Worm (Caenorhabditis elegans) whole organism, late embryonic: Measurements from ENCODE around the gene bbs-2.

Experiments used
- C08G9.2 ChIP-seq: sonication (generic microtip); optimal IDR thresholded peaks from 2 replicates; lab custom pipeline; 2016; ENCODE audit warnings: mild to moderate bottlenecking, missing genetic modification characterization, moderate library complexity, missing compliant biosample characterization
- ama-1 ChIP-seq: fragments of 150-350 bp; optimal IDR thresholded peaks from 2 replicates; lab custom pipeline; 2014
- ceh-14 ChIP-seq: sonication (generic microtip); optimal IDR thresholded peaks from 2 replicates; lab custom pipeline; 2016; ENCODE audit warnings: missing genotype, missing genetic modification characterization, missing compliant biosample characterization
- ceh-18 ChIP-seq: sonication (generic microtip); optimal IDR thresholded peaks from 2 replicates; lab custom pipeline; 2016; ENCODE audit warnings: missing genetic modification characterization, missing compliant biosample characterization
- ceh-2 ChIP-seq: sonication (generic microtip); optimal IDR thresholded peaks from 2 replicates; lab custom pipeline; 2016; ENCODE audit warnings: missing genotype, missing genetic modification characterization, missing compliant biosample characterization
- ceh-22 ChIP-seq: sonication (generic microtip); optimal IDR thresholded peaks from 2 replicates; lab custom pipeline; 2017; ENCODE audit warnings: missing biosample characterization, missing genetic modification characterization
- ceh-24 ChIP-seq: sonication (generic microtip); optimal IDR thresholded peaks from 2 replicates; lab custom pipeline; 2016; ENCODE audit warnings: mild to moderate bottlenecking, missing genetic modification characterization, missing compliant biosample characterization
- ceh-30 ChIP-seq: fragments of 150-350 bp; optimal IDR thresholded peaks from 2 replicates; lab custom pipeline; 2014; ENCODE audit warnings: missing biosample characterization, missing genetic modification characterization
- ceh-31 ChIP-seq: sonication (generic microtip); optimal IDR thresholded peaks from 2 replicates; lab custom pipeline; 2016; ENCODE audit warnings: missing genetic modification characterization, missing compliant biosample characterization
- ceh-34 ChIP-seq: sonication (generic microtip); optimal IDR thresholded peaks from 2 replicates; lab custom pipeline; 2016; ENCODE audit warnings: mild to moderate bottlenecking, missing genetic modification characterization, missing compliant biosample characterization
- ceh-45 ChIP-seq: fragments of 200-800 bp; sonication (Bioruptor generic); IDR thresholded peaks from 2 replicates; pipeline ENCODE4 v1.3.6; 2022; ENCODE audit warnings: missing genetic modification reagents, missing genetic modification characterization, missing compliant biosample characterization
- ceh-48 ChIP-seq: sonication (generic microtip); optimal IDR thresholded peaks from 2 replicates; lab custom pipeline; 2016; ENCODE audit warnings: missing genetic modification characterization, inconsistent platforms, missing compliant biosample characterization
- che-1 ChIP-seq: sonication (generic microtip); optimal IDR thresholded peaks from 2 replicates; lab custom pipeline; 2016; ENCODE audit warnings: mild to moderate bottlenecking, missing genetic modification characterization, missing compliant biosample characterization
- dmd-4 ChIP-seq: sonication (generic microtip); optimal IDR thresholded peaks from 2 replicates; lab custom pipeline; 2016; ENCODE audit warnings: borderline replicate concordance, missing genetic modification characterization, missing compliant biosample characterization
- elt-4 ChIP-seq: sonication (generic microtip); optimal IDR thresholded peaks from 2 replicates; lab custom pipeline; 2016; ENCODE audit warnings: missing genetic modification characterization, missing compliant biosample characterization
- fax-1 ChIP-seq: sonication (generic microtip); optimal IDR thresholded peaks from 2 replicates; lab custom pipeline; 2016; ENCODE audit warnings: missing genotype, missing genetic modification characterization, missing compliant biosample characterization
- gmeb-2 ChIP-seq: sonication (generic microtip); optimal IDR thresholded peaks from 2 replicates; lab custom pipeline; 2016; ENCODE audit warnings: missing genetic modification characterization, inconsistent platforms, missing compliant biosample characterization
- hlh-30 ChIP-seq: sonication (generic microtip); optimal IDR thresholded peaks from 2 replicates; lab custom pipeline; 2017; ENCODE audit warnings: antibody characterized with exemption, missing genetic modification characterization, missing compliant biosample characterization; ENCODE audit not compliant: insufficient read depth
- hlh-8 ChIP-seq: sonication (generic microtip); optimal IDR thresholded peaks from 2 replicates; lab custom pipeline; 2016; ENCODE audit warnings: missing genotype, missing genetic modification characterization, missing compliant biosample characterization
- lim-6 ChIP-seq: sonication (generic microtip); optimal IDR thresholded peaks from 2 replicates; lab custom pipeline; 2016; ENCODE audit warnings: missing genetic modification characterization, missing compliant biosample characterization
- lin-11 ChIP-seq: fragments of 200-800 bp; sonication (Bioruptor generic); optimal IDR thresholded peaks from 2 replicates; lab custom pipeline; 2018; ENCODE audit warnings: mild to moderate bottlenecking, missing genetic modification characterization, missing compliant biosample characterization
- madf-2 ChIP-seq: sonication (generic microtip); optimal IDR thresholded peaks from 2 replicates; lab custom pipeline; 2017; ENCODE audit warnings: missing genetic modification characterization, missing compliant biosample characterization
- mec-3 ChIP-seq: sonication (generic microtip); optimal IDR thresholded peaks from 2 replicates; lab custom pipeline; 2016; ENCODE audit warnings: borderline replicate concordance, missing genetic modification characterization, missing compliant biosample characterization
- nfya-1 ChIP-seq: sonication (generic microtip); optimal IDR thresholded peaks from 2 replicates; lab custom pipeline; 2017; ENCODE audit warnings: missing genetic modification characterization, mild to moderate bottlenecking, missing compliant biosample characterization, antibody characterized with exemption, moderate library complexity
- nhr-11 ChIP-seq: fragments of 150-350 bp; optimal IDR thresholded peaks from 2 replicates; lab custom pipeline; 2014; ENCODE audit warnings: missing biosample characterization, missing genetic modification characterization
- pag-3 ChIP-seq: sonication (generic microtip); optimal IDR thresholded peaks from 2 replicates; lab custom pipeline; 2016; ENCODE audit warnings: missing compliant biosample characterization, missing genetic modification characterization, borderline replicate concordance
- pat-9 ChIP-seq: fragments of 200-800 bp; sonication (Bioruptor generic); optimal IDR thresholded peaks from 2 replicates; lab custom pipeline; 2018; ENCODE audit warnings: mild to moderate bottlenecking, missing genetic modification characterization, moderate library complexity, missing compliant biosample characterization
- pax-1 ChIP-seq: fragments of 150-350 bp; optimal IDR thresholded peaks from 2 replicates; lab custom pipeline; 2014; ENCODE audit warnings: missing biosample characterization, missing genetic modification characterization
- pha-2 ChIP-seq: sonication (generic microtip); optimal IDR thresholded peaks from 2 replicates; lab custom pipeline; 2017; ENCODE audit warnings: mild to moderate bottlenecking, missing genetic modification characterization, missing compliant biosample characterization
- pha-4 ChIP-seq: fragments of 150-350 bp; optimal IDR thresholded peaks from 2 replicates; lab custom pipeline; 2018; ENCODE audit warnings: missing biosample characterization, missing genetic modification reagents, missing genetic modification characterization
- pqm-1 ChIP-seq: sonication (generic microtip); optimal IDR thresholded peaks from 2 replicates; lab custom pipeline; 2016; ENCODE audit warnings: missing genetic modification characterization, missing compliant biosample characterization
- ref-2 ChIP-seq: sonication (generic microtip); optimal IDR thresholded peaks from 2 replicates; lab custom pipeline; 2016; ENCODE audit warnings: missing genetic modification characterization, missing compliant biosample characterization
- sdc-2 ChIP-seq: sonication (generic microtip); optimal IDR thresholded peaks from 2 replicates; lab custom pipeline; 2016; ENCODE audit warnings: missing genotype, missing genetic modification characterization, missing compliant biosample characterization
- sox-2 ChIP-seq: fragments of 200-800 bp; sonication (Bioruptor generic); IDR thresholded peaks from 2 replicates; pipeline ENCODE4 v1.3.6; 2022; ENCODE audit warnings: missing genetic modification reagents, missing genetic modification characterization, missing compliant biosample characterization
- syd-9 ChIP-seq: sonication (generic microtip); optimal IDR thresholded peaks from 2 replicates; lab custom pipeline; 2016; ENCODE audit warnings: mild to moderate bottlenecking, missing genetic modification characterization, moderate library complexity, missing compliant biosample characterization
- tbx-2 ChIP-seq: sonication (generic microtip); optimal IDR thresholded peaks from 2 replicates; lab custom pipeline; 2016; ENCODE audit warnings: missing genetic modification characterization, missing compliant biosample characterization
- tbx-7 ChIP-seq: sonication (generic microtip); optimal IDR thresholded peaks from 2 replicates; lab custom pipeline; 2016; ENCODE audit warnings: missing genotype, missing genetic modification characterization, missing compliant biosample characterization
- ttx-3 ChIP-seq: sonication (generic microtip); optimal IDR thresholded peaks from 2 replicates; lab custom pipeline; 2016; ENCODE audit warnings: missing genetic modification reagents, missing genetic modification characterization, missing compliant biosample characterization
- unc-3 ChIP-seq, 2 experiments: fragments of 200-800 bp in 1 of 2; sonication (Bioruptor generic) in 1 of 2; sonication (generic microtip) in 1 of 2; conservative IDR thresholded peaks in 1 of 2; optimal IDR thresholded peaks in 1 of 2; 2 replicates each; pipeline versions ENCODE4 v1.3.6 to Lab custom; 2016 to 2022; ENCODE audit warnings: missing compliant biosample characterization in 2 of 2, missing genetic modification characterization in 2 of 2, missing genetic modification reagents in 1 of 2
- unc-42 ChIP-seq: sonication (generic microtip); optimal IDR thresholded peaks from 2 replicates; lab custom pipeline; 2016; ENCODE audit warnings: missing genotype, missing genetic modification characterization, missing compliant biosample characterization
- unc-55 ChIP-seq: sonication (generic microtip); optimal IDR thresholded peaks from 2 replicates; lab custom pipeline; 2017; ENCODE audit warnings: missing biosample characterization, missing genetic modification reagents, missing genetic modification characterization
- unc-86 ChIP-seq: sonication (generic microtip); optimal IDR thresholded peaks from 2 replicates; lab custom pipeline; 2016; ENCODE audit warnings: missing genetic modification characterization, missing compliant biosample characterization
- zip-5 ChIP-seq: sonication (generic microtip); optimal IDR thresholded peaks from 2 replicates; lab custom pipeline; 2016; ENCODE audit warnings: missing genetic modification characterization, missing compliant biosample characterization
- ztf-16 ChIP-seq: sonication (generic microtip); optimal IDR thresholded peaks from 2 replicates; lab custom pipeline; 2017; ENCODE audit warnings: missing genetic modification characterization, missing compliant biosample characterization

The bbs-2 gene

DNA sequence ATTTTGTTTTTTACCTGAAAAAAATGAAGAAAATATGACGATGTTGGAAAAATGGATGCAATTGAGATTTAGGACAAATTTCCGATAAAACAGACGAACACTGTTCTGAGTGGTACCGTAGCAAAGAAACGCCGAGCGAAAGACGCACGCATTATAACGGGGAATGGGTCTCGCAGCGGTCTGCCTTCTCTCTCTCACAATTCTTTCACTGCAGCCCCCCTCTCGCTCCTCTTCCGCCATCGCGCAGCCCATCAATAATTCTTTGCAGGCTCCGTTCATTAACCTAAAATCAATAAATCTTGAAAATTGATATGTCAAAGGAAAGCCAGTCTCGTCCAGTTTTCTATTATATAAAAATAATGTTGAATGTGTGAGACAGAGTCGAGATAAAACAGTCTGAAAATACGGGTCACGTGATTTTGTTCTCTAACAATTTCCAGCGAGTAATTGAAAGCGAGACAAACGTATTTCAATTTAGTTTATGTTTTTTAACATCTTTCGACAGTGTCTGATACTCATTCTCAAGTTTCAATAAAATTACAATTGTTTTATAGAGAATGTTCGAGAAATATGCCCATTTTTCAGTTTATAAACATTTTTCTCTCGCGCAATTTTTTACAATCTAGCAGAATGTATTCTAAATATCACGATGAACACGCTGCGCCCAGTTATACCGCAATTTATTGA lies 24.2 kb upstream of the bbs-2 start:
- TF ChIP-seq elt-4 (tag; lab: Kevin White, UChicago) (no peak), pax-1 (tag; lab: Kevin White, UChicago) (no peak), ceh-14 (tag; lab: Kevin White, UChicago) (no peak), ceh-34 (peak; percentile 42), hlh-30 (peak; percentile 68), ceh-45 (GFP tag; lab: Robert Waterston, UW) (no peak), unc-55 (no peak), nfya-1 (peak; percentile 9), hlh-8 (no peak), ceh-24 (tag; lab: Kevin White, UChicago) (no peak), madf-2 (tag; lab: Kevin White, UChicago) (no peak), dmd-4 (tag; lab: Kevin White, UChicago) (no peak), unc-86 (tag; lab: Kevin White, UChicago) (no peak), ceh-18 (tag; lab: Kevin White, UChicago) (peak; percentile 16), ceh-48 (peak; percentile 71), sox-2 (no peak), syd-9 (tag; lab: Kevin White, UChicago) (no peak), ref-2 (tag; lab: Kevin White, UChicago) (no peak), gmeb-2 (tag; lab: Kevin White, UChicago) (no peak), tbx-2 (peak; percentile 3), pha-2 (tag; lab: Kevin White, UChicago) (no peak), tbx-7 (tag; lab: Kevin White, UChicago) (no peak), mec-3 (tag; lab: Kevin White, UChicago) (no peak), unc-42 (tag; lab: Kevin White, UChicago) (peak; percentile 36), ceh-30 (tag; lab: Kevin White, UChicago) (peak; percentile 6), pha-4 (tag; lab: Kevin White, UChicago) (no peak), ceh-31 (no peak)
- TF ChIP-seq, all 69 proteins: peak for 8

DNA sequence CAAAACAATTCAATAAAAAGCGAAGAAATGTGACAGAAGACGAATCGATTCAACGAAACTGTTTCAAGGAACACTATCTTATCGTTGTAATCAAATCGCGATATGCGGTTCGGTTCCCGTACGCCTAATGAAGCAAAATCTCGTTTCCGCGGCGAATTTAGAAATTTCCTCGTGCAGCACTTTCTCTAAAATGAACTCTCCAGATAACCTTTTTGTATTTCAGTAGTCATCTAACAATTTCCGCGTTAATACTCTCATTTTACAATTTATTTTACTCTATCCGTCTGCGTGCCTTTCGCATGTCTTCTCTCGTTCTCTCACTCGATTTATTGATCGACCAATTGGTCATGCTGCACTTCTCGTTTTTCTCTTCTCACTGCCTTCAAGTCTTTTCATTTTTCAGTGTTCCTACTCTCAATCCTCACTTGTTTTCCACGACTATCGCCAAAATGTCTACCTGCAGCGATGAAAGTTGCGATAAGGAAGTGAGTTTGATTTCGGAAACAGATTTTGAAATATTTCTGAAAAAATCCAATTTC lies 23.6 kb upstream of the bbs-2 start, which contains the start of the genes npp-27 and ntl-4:
Gene npp-27, minus strand, starts transcription at position 51 of the 539 bp plus-strand sequence.
Gene ntl-4, plus strand, starts transcription at position 379 of the 539 bp plus-strand sequence.
- TF ChIP-seq pag-3 (tag; lab: Kevin White, UChicago) = no peak
- no peak for TF ChIP-seq che-1 (tag; lab: Kevin White, UChicago)
- TF ChIP-seq ceh-45 (GFP tag; lab: Robert Waterston, UW) = no peak
- no peak for TF ChIP-seq ceh-22 (tag; lab: Kevin White, UChicago)
- no peak for TF ChIP-seq ama-1 (lab: Kevin White, UChicago)
- TF ChIP-seq unc-42 (tag; lab: Kevin White, UChicago) = no peak
- no peak for TF ChIP-seq fax-1
- TF ChIP-seq ttx-3 (tag; lab: Kevin White, UChicago) = no peak
- no peak for TF ChIP-seq pha-2 (tag; lab: Kevin White, UChicago)
- no peak for TF ChIP-seq nhr-11 (tag; lab: Kevin White, UChicago)
- no peak for TF ChIP-seq ztf-16 (tag; lab: Kevin White, UChicago)
- no peak for TF ChIP-seq pqm-1
- peak; percentile 4 for TF ChIP-seq nfya-1
- TF ChIP-seq lim-6 (tag; lab: Kevin White, UChicago) = no peak
- TF ChIP-seq elt-4 (tag; lab: Kevin White, UChicago) = no peak
- peak; percentile 24 for TF ChIP-seq ceh-48
- no peak for TF ChIP-seq pha-4 (tag; lab: Kevin White, UChicago)
- no peak for TF ChIP-seq gmeb-2 (tag; lab: Kevin White, UChicago)
- TF ChIP-seq, all 69 proteins: peak for 2

DNA sequence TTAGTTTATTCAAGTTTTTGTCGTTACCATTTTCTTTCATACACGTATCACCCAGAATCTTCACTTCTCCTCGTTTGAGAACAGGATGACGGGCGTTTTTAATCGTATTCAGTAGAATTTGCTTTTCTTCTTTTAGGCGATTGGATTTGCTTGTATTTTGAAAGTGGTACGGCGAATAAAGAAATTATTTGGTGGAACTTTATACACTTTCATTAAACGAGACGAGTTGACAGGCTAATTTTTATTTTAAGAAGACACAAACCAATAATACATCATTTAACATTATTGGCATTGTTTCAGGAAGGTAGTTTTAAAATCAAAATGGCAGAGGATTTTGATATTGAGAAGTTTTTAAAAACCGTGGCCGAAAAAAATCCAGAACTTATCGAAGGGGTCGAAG lies 18.8 kb upstream of the bbs-2 start, which contains the start of gene C49H3.4:
Gene C49H3.4, plus strand, starts transcription at position 301 of the 400 bp plus-strand sequence.
- TF ChIP-seq lin-11 (tag; lab: Kevin White, UChicago) (no peak), zip-5 (tag; lab: Kevin White, UChicago) (no peak), madf-2 (tag; lab: Kevin White, UChicago) (no peak), lim-6 (tag; lab: Kevin White, UChicago) (no peak), mec-3 (tag; lab: Kevin White, UChicago) (no peak), C08G9.2 (tag; lab: Kevin White, UChicago) (no peak), ceh-2 (tag; lab: Kevin White, UChicago) (no peak), unc-42 (tag; lab: Kevin White, UChicago) (no peak), unc-3 (GFP tag; conservative IDR thresholded peaks at IDR 0.05; lab: Robert Waterston, UW) (no peak), unc-3 (tag; optimal IDR thresholded peaks at IDR 0.05; lab: Kevin White, UChicago) (no peak), sdc-2 (no peak), ztf-16 (tag; lab: Kevin White, UChicago) (no peak), dmd-4 (tag; lab: Kevin White, UChicago) (no peak), pat-9 (tag; lab: Kevin White, UChicago) (no peak)
